Worm (Caenorhabditis elegans) whole organism, L4/young adult: ENCODE measurements around the gene mam-7.

Experiments
- W03F9.2 ChIP-seq: fragments of 150-350 bp; optimal IDR thresholded peaks from 2 replicates; lab custom pipeline; 2014; ENCODE audit warnings: missing biosample characterization, missing genetic modification characterization
- dao-5 ChIP-seq: sonication (generic microtip); optimal IDR thresholded peaks from 2 replicates; lab custom pipeline; 2016; ENCODE audit warnings: missing genotype, missing genetic modification characterization, moderate library complexity, missing compliant biosample characterization
- him-1 ChIP-seq: sonication (generic microtip); optimal IDR thresholded peaks from 2 replicates; lab custom pipeline; 2016; ENCODE audit warnings: missing genotype, missing genetic modification reagents, missing genetic modification characterization, missing compliant biosample characterization

DNA sequence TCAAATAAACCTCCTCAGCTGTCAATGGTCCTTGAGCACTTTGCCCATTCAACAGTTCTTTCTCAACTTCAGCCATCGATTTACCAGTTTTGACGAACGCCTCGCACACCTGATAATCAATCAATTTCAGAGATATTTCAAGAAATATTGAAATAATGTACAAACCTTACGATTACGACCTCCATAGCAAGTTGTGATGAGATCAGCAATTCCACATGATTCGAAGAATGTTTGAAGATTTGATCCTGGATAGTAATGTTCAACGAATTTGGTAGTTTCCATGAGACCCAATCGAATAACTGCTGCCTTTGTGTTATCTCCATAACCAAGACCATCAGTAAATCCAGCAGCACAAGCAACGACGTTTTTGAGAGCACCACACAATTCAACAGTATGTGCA, 38.0 kb upstream of the mam-7 start:
- TF ChIP-seq dao-5 (tag; lab: Kevin White, UChicago) (no peak), him-1 (no peak), W03F9.2 (tag; lab: Kevin White, UChicago) (no peak)
